Worm (Caenorhabditis elegans) whole organism, L2 larva: ENCODE measurements around the gene vha-1.

ENCODE experiments used
- C34F6.9 ChIP-seq: fragments of 150-350 bp; optimal IDR thresholded peaks from 2 replicates; lab custom pipeline; 2014; ENCODE audit warnings: missing biosample characterization, missing genetic modification characterization
- R02D3.7 ChIP-seq: fragments of 150-350 bp; optimal IDR thresholded peaks from 2 replicates; lab custom pipeline; 2014; ENCODE audit warnings: missing biosample characterization, missing genetic modification characterization
- Y55F3AM.14 ChIP-seq: fragments of 200-800 bp; sonication (Bioruptor generic); optimal IDR thresholded peaks from 2 replicates; lab custom pipeline; 2018; ENCODE audit warnings: mild to moderate bottlenecking, missing genetic modification characterization, missing compliant biosample characterization
- ZK546.5 ChIP-seq: sonication (generic microtip); optimal IDR thresholded peaks from 2 replicates; lab custom pipeline; 2017; ENCODE audit warnings: missing biosample characterization, missing genetic modification characterization
- alr-1 ChIP-seq: fragments of 150-350 bp; optimal IDR thresholded peaks from 2 replicates; lab custom pipeline; 2014; ENCODE audit warnings: missing biosample characterization, missing genetic modification characterization
- aly-2 ChIP-seq: fragments of 150-350 bp; optimal IDR thresholded peaks from 2 replicates; lab custom pipeline; 2014; ENCODE audit warnings: missing biosample characterization, missing genetic modification characterization
- ama-1 ChIP-seq: fragments of 150-350 bp; optimal IDR thresholded peaks from 2 replicates; lab custom pipeline; 2018; ENCODE audit warnings: inconsistent platforms
- blmp-1 ChIP-seq: sonication (generic microtip); optimal IDR thresholded peaks from 2 replicates; lab custom pipeline; 2017; ENCODE audit warnings: missing genetic modification characterization, mild to moderate bottlenecking, missing compliant biosample characterization, antibody characterized with exemption, moderate library complexity; ENCODE audit not compliant: insufficient read depth
- ceh-16 ChIP-seq: fragments of 150-350 bp; optimal IDR thresholded peaks from 2 replicates; lab custom pipeline; 2014; ENCODE audit warnings: missing biosample characterization, missing genetic modification characterization
- ceh-82 ChIP-seq: fragments of 150-350 bp; optimal IDR thresholded peaks from 2 replicates; lab custom pipeline; 2014; ENCODE audit warnings: missing biosample characterization, missing genetic modification characterization
- crh-2 ChIP-seq: sonication (generic microtip); optimal IDR thresholded peaks from 2 replicates; lab custom pipeline; 2017; ENCODE audit warnings: missing biosample characterization, missing genetic modification characterization
- elt-1 ChIP-seq: fragments of 150-350 bp; optimal IDR thresholded peaks from 2 replicates; lab custom pipeline; 2014; ENCODE audit warnings: missing biosample characterization, missing genetic modification characterization
- elt-3 ChIP-seq: sonication (generic microtip); optimal IDR thresholded peaks from 2 replicates; lab custom pipeline; 2017; ENCODE audit warnings: missing biosample characterization, missing genetic modification characterization
- fos-1 ChIP-seq: fragments of 150-350 bp; optimal IDR thresholded peaks from 2 replicates; lab custom pipeline; 2014; ENCODE audit warnings: missing biosample characterization, missing genetic modification characterization
- gmeb-1 ChIP-seq: fragments of 150-350 bp; optimal IDR thresholded peaks from 2 replicates; lab custom pipeline; 2014; ENCODE audit warnings: missing biosample characterization, missing genetic modification characterization
- lin-11 ChIP-seq: fragments of 150-350 bp; sonication (generic microtip); optimal IDR thresholded peaks from 2 replicates; lab custom pipeline; 2014; ENCODE audit warnings: missing biosample characterization, missing genetic modification characterization, inconsistent platforms, mixed read lengths
- lin-13 ChIP-seq: fragments of 150-350 bp; optimal IDR thresholded peaks from 2 replicates; lab custom pipeline; 2014; ENCODE audit warnings: missing biosample characterization, missing genetic modification reagents, missing genetic modification characterization
- lsy-2 ChIP-seq, 2 experiments: fragments of 150-350 bp in 1 of 2; sonication (generic microtip) in 1 of 2; optimal IDR thresholded peaks; 2 replicates each; lab custom pipeline; 2014 to 2017; ENCODE audit warnings: missing biosample characterization in 2 of 2, missing genetic modification characterization in 2 of 2
- mab-5 ChIP-seq: fragments of 150-350 bp; optimal IDR thresholded peaks from 2 replicates; lab custom pipeline; 2014; ENCODE audit warnings: missing biosample characterization, missing genetic modification characterization
- mdl-1 ChIP-seq, 2 experiments: fragments of 150-350 bp in 1 of 2; sonication (generic microtip) in 1 of 2; optimal IDR thresholded peaks; 2 replicates each; lab custom pipeline; 2017; ENCODE audit warnings: missing biosample characterization in 2 of 2, missing genetic modification characterization in 2 of 2
- nhr-10 ChIP-seq: sonication (generic microtip); optimal IDR thresholded peaks from 2 replicates; lab custom pipeline; 2017; ENCODE audit warnings: missing biosample characterization, missing genetic modification characterization
- nhr-129 ChIP-seq: fragments of 150-350 bp; optimal IDR thresholded peaks from 2 replicates; lab custom pipeline; 2014; ENCODE audit warnings: missing biosample characterization, missing genetic modification characterization
- nhr-21 ChIP-seq: fragments of 150-350 bp; optimal IDR thresholded peaks from 2 replicates; lab custom pipeline; 2014; ENCODE audit warnings: missing biosample characterization, missing genetic modification characterization
- nhr-237 ChIP-seq: fragments of 150-350 bp; optimal IDR thresholded peaks from 2 replicates; lab custom pipeline; 2014; ENCODE audit warnings: missing biosample characterization, missing genetic modification characterization
- nhr-25 ChIP-seq: fragments of 150-350 bp; sonication (generic microtip); optimal IDR thresholded peaks from 3 replicates; lab custom pipeline; 2014; ENCODE audit warnings: missing biosample characterization, missing genetic modification characterization
- nhr-77 ChIP-seq: fragments of 150-350 bp; optimal IDR thresholded peaks from 2 replicates; lab custom pipeline; 2014; ENCODE audit warnings: missing biosample characterization, missing genetic modification characterization
- peb-1 ChIP-seq: fragments of 150-350 bp; optimal IDR thresholded peaks from 2 replicates; lab custom pipeline; 2014; ENCODE audit warnings: missing biosample characterization, missing genetic modification characterization
- sem-4 ChIP-seq: fragments of 150-350 bp; optimal IDR thresholded peaks from 2 replicates; lab custom pipeline; 2014; ENCODE audit warnings: missing biosample characterization, missing genetic modification reagents, missing genetic modification characterization
- skn-1 ChIP-seq: sonication (generic microtip); optimal IDR thresholded peaks from 2 replicates; lab custom pipeline; 2017; ENCODE audit warnings: missing biosample characterization, missing genetic modification characterization
- sma-3 ChIP-seq: sonication (generic microtip); optimal IDR thresholded peaks from 2 replicates; lab custom pipeline; 2016; ENCODE audit warnings: missing genetic modification reagents, missing genetic modification characterization, missing compliant biosample characterization
- sma-9 ChIP-seq, 2 experiments: fragments of 150-350 bp in 1 of 2; sonication (generic microtip) in 1 of 2; optimal IDR thresholded peaks; 2 replicates each; lab custom pipeline; 2014 to 2016; ENCODE audit warnings: missing genetic modification characterization in 2 of 2, mild to moderate bottlenecking in 1 of 2, missing biosample characterization in 1 of 2, missing compliant biosample characterization in 1 of 2, missing genetic modification reagents in 1 of 2, moderate library complexity in 1 of 2
- snpc-4 ChIP-seq: fragments of 150-350 bp; optimal IDR thresholded peaks from 2 replicates; lab custom pipeline; 2014; ENCODE audit warnings: missing biosample characterization, missing genetic modification characterization
- unc-55 ChIP-seq: fragments of 150-350 bp; sonication (generic microtip); optimal IDR thresholded peaks from 3 replicates; lab custom pipeline; 2014; ENCODE audit warnings: missing biosample characterization, missing genetic modification reagents, missing genetic modification characterization
- unc-62 ChIP-seq: fragments of 150-350 bp; optimal IDR thresholded peaks from 2 replicates; lab custom pipeline; 2014; ENCODE audit warnings: missing biosample characterization, missing genetic modification reagents, missing genetic modification characterization
- zag-1 ChIP-seq: fragments of 150-350 bp; optimal IDR thresholded peaks from 2 replicates; lab custom pipeline; 2014; ENCODE audit warnings: missing biosample characterization, missing genetic modification characterization
- ztf-1 ChIP-seq: fragments of 200-800 bp; sonication (Bioruptor generic); conservative IDR thresholded peaks from 2 replicates; pipeline ENCODE4 v1.3.6; 2022; ENCODE audit warnings: missing genetic modification characterization, missing compliant biosample characterization
- ztf-11 ChIP-seq: sonication (generic microtip); optimal IDR thresholded peaks from 2 replicates; lab custom pipeline; 2017; ENCODE audit warnings: missing biosample characterization, missing genetic modification characterization
- ztf-4 ChIP-seq: fragments of 150-350 bp; optimal IDR thresholded peaks from 2 replicates; lab custom pipeline; 2014; ENCODE audit warnings: missing biosample characterization, missing genetic modification characterization

vha-1 gene

ce11 chrIII:9772394-9772793 lies 8.7 kb upstream of the vha-1 start:
- TF ChIP-seq lin-11 (tag; lab: Kevin White, UChicago) (no peak), aly-2 (tag; lab: Kevin White, UChicago) (no peak), skn-1 (tag; lab: Kevin White, UChicago) (no peak), peb-1 (tag; lab: Kevin White, UChicago) (no peak), nhr-77 (no peak), Y55F3AM.14 (GFP tag; lab: Kevin White, UChicago) (no peak), C34F6.9 (no peak)

ce11 chrIII:9775916-9776315 lies 5.1 kb upstream of the vha-1 start:
- no peak for TF ChIP-seq nhr-129
- peak in 1 of 2 experiments; percentile 39 for TF ChIP-seq lsy-2 (tag; optimal IDR thresholded peaks at IDR 0.05; lab: Kevin White, UChicago)
- no peak for TF ChIP-seq nhr-21 (tag; lab: Kevin White, UChicago)
- no peak for TF ChIP-seq C34F6.9
- no peak for TF ChIP-seq aly-2 (tag; lab: Kevin White, UChicago)
- no peak for TF ChIP-seq sma-3 (GFP tag; lab: Kevin White, UChicago)
- TF ChIP-seq nhr-10 (tag; lab: Kevin White, UChicago) = no peak
- no peak for TF ChIP-seq zag-1
- TF ChIP-seq nhr-25 = no peak
- no peak for TF ChIP-seq fos-1 (tag; lab: Kevin White, UChicago)
- no peak for TF ChIP-seq mab-5 (tag; lab: Kevin White, UChicago)
- TF ChIP-seq unc-55 = peak; percentile 27
- TF ChIP-seq gmeb-1 (tag; lab: Kevin White, UChicago) = peak; percentile 59
- TF ChIP-seq Y55F3AM.14 (GFP tag; lab: Kevin White, UChicago) = no peak
- TF ChIP-seq ceh-16 (tag; lab: Kevin White, UChicago) = no peak
- no peak for TF ChIP-seq sma-9 (GFP tag; optimal IDR thresholded peaks at IDR 0.05; lab: Kevin White, UChicago)
- no peak for TF ChIP-seq sma-9 (tag; optimal IDR thresholded peaks at IDR 0.05; lab: Kevin White, UChicago)
- TF ChIP-seq elt-3 = no peak
- no peak for TF ChIP-seq alr-1
- no peak for TF ChIP-seq crh-2

DNA sequence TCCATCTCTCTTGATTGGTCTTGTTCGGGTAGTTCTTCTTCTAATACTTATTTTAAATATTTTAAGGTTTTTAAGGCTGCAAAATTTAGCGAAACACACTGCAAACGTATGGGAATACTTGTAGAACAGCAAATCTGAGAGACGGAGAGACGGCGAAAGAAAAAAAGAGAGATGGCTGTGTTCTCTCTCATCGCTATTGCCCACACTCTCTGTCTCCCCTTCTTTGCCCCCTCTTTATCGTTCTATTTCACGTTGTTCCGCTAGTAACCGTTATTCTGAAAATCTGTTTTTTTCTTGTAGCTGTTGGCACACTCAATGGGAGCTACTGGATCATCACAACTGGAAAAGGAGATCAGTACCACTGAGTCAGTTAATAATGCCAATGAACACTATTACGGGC lies 4.7 kb upstream of the vha-1 start, which contains the start of gene usp-46:
Gene usp-46, plus strand, starts transcription at position 301 of the 400 bp plus-strand sequence.
- TF ChIP-seq alr-1 (no peak), C34F6.9 (peak; percentile 22), ama-1 (no peak), elt-1 (no peak), ceh-82 (tag; lab: Kevin White, UChicago) (no peak), elt-3 (no peak), nhr-237 (tag; lab: Kevin White, UChicago) (no peak), sma-3 (GFP tag; lab: Kevin White, UChicago) (no peak), lsy-2 (tag; optimal IDR thresholded peaks at IDR 0.05; lab: Kevin White, UChicago) (peak in 1 of 2 experiments; percentile 15), unc-62 (GFP tag; lab: Kevin White, UChicago) (no peak), blmp-1 (tag; lab: Kevin White, UChicago) (no peak), snpc-4 (tag; lab: Kevin White, UChicago) (no peak), ztf-1 (no peak), sem-4 (tag; lab: Kevin White, UChicago) (no peak), peb-1 (tag; lab: Kevin White, UChicago) (no peak), aly-2 (tag; lab: Kevin White, UChicago) (no peak), mab-5 (tag; lab: Kevin White, UChicago) (no peak), skn-1 (tag; lab: Kevin White, UChicago) (no peak), nhr-129 (peak; percentile 5), ztf-4 (no peak)

DNA sequence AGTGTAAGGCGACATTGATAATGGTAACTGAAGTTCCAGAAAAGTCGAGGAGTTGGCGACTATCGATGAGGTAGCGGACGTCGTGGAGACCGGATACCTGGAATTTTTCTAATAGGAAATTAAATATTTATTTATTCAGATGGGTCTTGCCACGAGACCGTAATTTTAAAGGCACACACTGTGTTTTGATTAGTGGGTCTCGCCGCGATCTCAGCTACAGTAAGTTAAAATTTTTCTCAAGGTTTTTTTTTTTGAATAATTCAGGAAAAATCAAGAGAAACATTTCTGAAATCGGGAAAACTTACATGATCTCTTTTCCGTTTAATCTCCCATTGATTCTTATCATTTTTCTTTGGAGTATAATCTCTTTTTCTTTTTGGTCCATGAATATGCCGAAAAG lies 2.0 kb upstream of the vha-1 start:
- no peak for TF ChIP-seq R02D3.7
- no peak for TF ChIP-seq ceh-16 (tag; lab: Kevin White, UChicago)
- no peak for TF ChIP-seq blmp-1 (tag; lab: Kevin White, UChicago)
- no peak for TF ChIP-seq ZK546.5 (tag; lab: Kevin White, UChicago)
- no peak for TF ChIP-seq snpc-4 (tag; lab: Kevin White, UChicago)
- TF ChIP-seq lin-13 = no peak
- TF ChIP-seq mdl-1 (tag; optimal IDR thresholded peaks at IDR 0.05; lab: Kevin White, UChicago) = no peak
- no peak for TF ChIP-seq elt-1
- TF ChIP-seq lin-11 (tag; lab: Kevin White, UChicago) = no peak
- TF ChIP-seq ama-1 = no peak
- TF ChIP-seq sma-9 (GFP tag; optimal IDR thresholded peaks at IDR 0.05; lab: Kevin White, UChicago) = no peak
- TF ChIP-seq sma-9 (tag; optimal IDR thresholded peaks at IDR 0.05; lab: Kevin White, UChicago) = no peak
- TF ChIP-seq ztf-11 (tag; lab: Kevin White, UChicago) = no peak
- no peak for TF ChIP-seq nhr-129
- TF ChIP-seq ztf-4 = no peak
- TF ChIP-seq crh-2 = no peak
- no peak for TF ChIP-seq alr-1
- TF ChIP-seq nhr-237 (tag; lab: Kevin White, UChicago) = no peak
- TF ChIP-seq, all 48 proteins: peak for 0
